Worm (Caenorhabditis elegans) whole organism, midembryonic: ENCODE data around the gene ZK622.5.

Experiments used
- T22C8.4 ChIP-seq: fragments of 200-800 bp; sonication (Bioruptor generic); IDR thresholded peaks from 2 replicates; pipeline ENCODE4 v1.3.6; 2022; ENCODE audit warnings: missing genetic modification characterization, missing compliant biosample characterization
- flt-1 ChIP-seq: fragments of 200-800 bp; sonication (Bioruptor generic); IDR thresholded peaks from 2 replicates; pipeline ENCODE4 v1.3.6; 2022; ENCODE audit warnings: missing genetic modification characterization, missing compliant biosample characterization
- klf-2 ChIP-seq: fragments of 200-800 bp; sonication (Bioruptor generic); conservative IDR thresholded peaks from 2 replicates; pipeline ENCODE4 v1.3.6; 2022; ENCODE audit warnings: missing genetic modification reagents, missing genetic modification characterization, missing compliant biosample characterization
- med-1 ChIP-seq: sonication (generic microtip); optimal IDR thresholded peaks from 2 replicates; lab custom pipeline; 2017; ENCODE audit warnings: missing genetic modification characterization, mild to moderate bottlenecking, missing compliant biosample characterization, antibody characterized with exemption, missing genetic modification reagents; ENCODE audit not compliant: insufficient read depth
- ref-1 ChIP-seq: fragments of 200-800 bp; sonication (Bioruptor generic); conservative IDR thresholded peaks from 2 replicates; pipeline ENCODE4 v1.3.6; 2022; ENCODE audit warnings: missing genetic modification reagents, missing genetic modification characterization, missing compliant biosample characterization
- tab-1 ChIP-seq: fragments of 200-800 bp; sonication (Bioruptor generic); IDR thresholded peaks from 2 replicates; pipeline ENCODE4 v1.3.6; 2022; ENCODE audit warnings: missing genetic modification characterization, missing compliant biosample characterization
- ztf-23 ChIP-seq: fragments of 200-800 bp; sonication (Bioruptor generic); IDR thresholded peaks from 2 replicates; pipeline ENCODE4 v1.3.6; 2022; ENCODE audit warnings: missing genetic modification reagents, missing genetic modification characterization, missing compliant biosample characterization
- ztf-29 ChIP-seq: fragments of 200-800 bp; sonication (Bioruptor generic); IDR thresholded peaks from 2 replicates; pipeline ENCODE4 v1.3.6; 2022; ENCODE audit warnings: missing genetic modification reagents, missing genetic modification characterization, missing compliant biosample characterization

- TF ChIP-seq klf-2 (no peak), flt-1 (GFP tag; lab: Robert Waterston, UW) (no peak), T22C8.4 (GFP tag; lab: Robert Waterston, UW) (no peak), med-1 (GFP tag; lab: Kevin White, UChicago) (no peak), ztf-29 (GFP tag; lab: Robert Waterston, UW) (no peak), ref-1 (GFP tag; lab: Robert Waterston, UW) (no peak), ztf-23 (GFP tag; lab: Robert Waterston, UW) (no peak), tab-1 (no peak)
Observed at ce11 chrII:5268977-5269376, 20.3 kb upstream of the ZK622.5 start.
